Worm (Caenorhabditis elegans) whole organism, L4 larva: Measurements from ENCODE around the gene F47B8.3.

Experiments used
- lsy-2 ChIP-seq, 2 experiments: fragments of 150-350 bp in 1 of 2; sonication (generic microtip) in 1 of 2; optimal IDR thresholded peaks; 2 replicates each; lab custom pipeline; 2014 to 2017; ENCODE audit warnings: missing biosample characterization in 2 of 2, missing genetic modification characterization in 2 of 2
- mdl-1 ChIP-seq, 2 experiments: fragments of 150-350 bp in 1 of 2; sonication (generic microtip) in 1 of 2; optimal IDR thresholded peaks; 2 replicates each; lab custom pipeline; 2014 to 2017; ENCODE audit warnings: missing biosample characterization in 2 of 2, missing genetic modification characterization in 2 of 2
- nhr-10 ChIP-seq: fragments of 150-350 bp; optimal IDR thresholded peaks from 2 replicates; lab custom pipeline; 2014; ENCODE audit warnings: missing biosample characterization, missing genetic modification characterization
- pha-4 ChIP-seq, 2 experiments: fragments of 150-350 bp in 1 of 2; fragments of 200-800 bp in 1 of 2; sonication (Bioruptor generic) in 1 of 2; IDR thresholded peaks in 1 of 2; optimal IDR thresholded peaks in 1 of 2; 2 replicates each; pipeline versions ENCODE4 v1.3.6 to Lab custom; 2014 to 2022; ENCODE audit warnings: missing genetic modification characterization in 2 of 2, missing genetic modification reagents in 2 of 2, missing biosample characterization in 1 of 2, missing compliant biosample characterization in 1 of 2

DNA sequence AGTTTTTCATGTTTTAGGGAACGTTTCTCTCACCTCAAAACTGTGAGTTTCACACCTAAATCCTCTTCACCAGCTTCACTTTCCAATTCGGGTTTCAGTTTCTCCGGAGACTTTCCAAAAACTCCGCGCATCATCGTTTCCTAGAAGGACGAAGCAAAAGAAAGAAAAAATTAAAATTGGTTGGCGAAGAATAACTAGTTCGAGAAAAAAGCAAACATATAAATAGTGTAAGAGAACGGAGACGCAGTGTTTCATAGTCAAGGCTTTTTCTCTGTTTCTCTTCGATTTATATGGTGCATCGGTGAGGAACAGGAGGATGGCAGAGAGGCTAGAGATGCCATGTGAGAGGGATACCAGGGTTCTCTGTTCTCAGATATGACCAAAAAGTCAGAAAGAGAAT, at the start of gene F47B8.3:
- TF ChIP-seq nhr-10 (tag; lab: Kevin White, UChicago) (no peak), mdl-1 (tag; optimal IDR thresholded peaks at IDR 0.05; lab: Kevin White, UChicago) (peak in 1 of 2 experiments; percentile 70), pha-4 (GFP tag; IDR thresholded peaks at IDR 0.05; lab: Robert Waterston, UW) (no peak), pha-4 (tag; optimal IDR thresholded peaks at IDR 0.05; lab: Kevin White, UChicago) (no peak), lsy-2 (tag; optimal IDR thresholded peaks at IDR 0.05; lab: Kevin White, UChicago) (peak in 1 of 2 experiments; percentile 49)
